Worm (Caenorhabditis elegans) whole organism, L4/young adult: Measurements from ENCODE around the gene ZC449.4.

Experiments used
- W03F9.2 ChIP-seq: fragments of 150-350 bp; optimal IDR thresholded peaks from 2 replicates; lab custom pipeline; 2014; ENCODE audit warnings: missing biosample characterization, missing genetic modification characterization
- dao-5 ChIP-seq: sonication (generic microtip); optimal IDR thresholded peaks from 2 replicates; lab custom pipeline; 2016; ENCODE audit warnings: missing genotype, missing genetic modification characterization, moderate library complexity, missing compliant biosample characterization
- him-1 ChIP-seq: sonication (generic microtip); optimal IDR thresholded peaks from 2 replicates; lab custom pipeline; 2016; ENCODE audit warnings: missing genotype, missing genetic modification reagents, missing genetic modification characterization, missing compliant biosample characterization

ce11 chrX:4981059-4981458 is 52.7 kb downstream of the ZC449.4 start:
- TF ChIP-seq dao-5 (tag; lab: Kevin White, UChicago), result no peak
- TF ChIP-seq him-1 (tag; lab: Kevin White, UChicago), result no peak
- no peak for TF ChIP-seq W03F9.2 (tag; lab: Kevin White, UChicago)
